Worm (Caenorhabditis elegans): ENCODE measurements around the gene fbxa-102.

fbxa-102 gene

DNA sequence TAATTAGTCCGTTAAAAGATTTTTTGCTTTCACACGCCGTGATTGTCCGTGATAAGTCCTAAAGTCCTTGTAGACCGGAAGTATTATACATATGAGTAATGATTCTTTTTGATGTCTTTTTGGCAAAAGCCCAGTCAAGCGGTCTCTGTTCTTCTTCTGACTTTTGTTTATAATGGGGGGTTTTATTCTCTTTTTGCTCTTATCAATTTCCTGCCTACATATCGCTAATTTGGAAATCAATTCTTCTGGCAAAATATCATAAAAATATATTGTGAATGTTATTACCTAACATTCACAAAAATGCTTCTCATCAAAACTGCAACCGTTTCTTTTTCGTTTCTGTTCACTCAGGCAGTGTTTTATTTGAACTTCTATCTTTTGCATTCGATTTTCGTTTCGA is 17.1 kb downstream of the fbxa-102 start, which contains the start of gene srbc-61 (continued):
- TF ChIP-seq let-526 (GFP tag; IDR thresholded peaks at IDR 0.05) (no peak), mes-4 (tag; optimal IDR thresholded peaks at IDR 0.05) (no peak)

DNA sequence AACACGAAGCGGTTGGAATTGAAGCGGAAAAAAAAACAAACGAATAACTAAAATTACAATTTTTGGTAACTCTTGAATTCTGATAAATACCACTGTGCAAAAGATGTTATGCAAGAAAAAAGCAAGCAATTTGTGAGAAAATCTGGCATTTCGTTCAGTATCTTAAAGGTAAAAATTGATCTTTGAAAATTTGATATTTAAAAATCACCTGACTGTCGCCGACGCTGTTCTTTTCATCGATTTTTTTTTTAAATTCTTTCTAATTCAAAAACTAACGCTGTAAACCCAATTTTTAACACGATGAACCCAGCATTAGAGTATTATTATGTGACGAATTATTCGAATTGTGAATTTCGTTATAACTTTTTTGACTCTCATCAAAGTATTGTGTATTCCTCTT is 19.9 kb downstream of the fbxa-102 start, which contains the start of gene srh-123:
TSS of gene srh-123 (plus strand) at position 301 of the 400 bp plus-strand sequence.
- no peak for TF ChIP-seq nhr-27 (tag; optimal IDR thresholded peaks at IDR 0.05)
- no peak for TF ChIP-seq attf-6 (GFP tag; IDR thresholded peaks at IDR 0.05)
- no peak for TF ChIP-seq him-1 (tag; optimal IDR thresholded peaks at IDR 0.05)
- no peak for TF ChIP-seq chd-7 (tag; optimal IDR thresholded peaks at IDR 0.05)
- TF ChIP-seq tlf-1 (GFP tag; optimal IDR thresholded peaks at IDR 0.05), result no peak
- TF ChIP-seq B0035.1 (tag; optimal IDR thresholded peaks at IDR 0.05), result no peak
- no peak for TF ChIP-seq F10E7.11 (tag; optimal IDR thresholded peaks at IDR 0.05)
- no peak for TF ChIP-seq T07F8.4 (tag; optimal IDR thresholded peaks at IDR 0.05)
- no peak for TF ChIP-seq gei-17 (GFP tag; optimal IDR thresholded peaks at IDR 0.05)
- no peak for TF ChIP-seq ztf-25 (GFP tag; IDR thresholded peaks at IDR 0.05)
- no peak for TF ChIP-seq die-1 (tag; optimal IDR thresholded peaks at IDR 0.05)
- no peak for TF ChIP-seq somi-1 (GFP tag; optimal IDR thresholded peaks at IDR 0.05)
- no peak for TF ChIP-seq lin-35 (GFP tag; optimal IDR thresholded peaks at IDR 0.05)
- no peak for TF ChIP-seq snpc-3.4 (tag; optimal IDR thresholded peaks at IDR 0.05)
- no peak for TF ChIP-seq snpc-1.3 (tag; optimal IDR thresholded peaks at IDR 0.05; ENCODE audit: insufficient read depth)
- no peak for TF ChIP-seq repo-1 (tag; optimal IDR thresholded peaks at IDR 0.05)
- TF ChIP-seq ZK185.1 (tag; optimal IDR thresholded peaks at IDR 0.05; ENCODE audit: poor library complexity, severe bottlenecking), result no peak

DNA sequence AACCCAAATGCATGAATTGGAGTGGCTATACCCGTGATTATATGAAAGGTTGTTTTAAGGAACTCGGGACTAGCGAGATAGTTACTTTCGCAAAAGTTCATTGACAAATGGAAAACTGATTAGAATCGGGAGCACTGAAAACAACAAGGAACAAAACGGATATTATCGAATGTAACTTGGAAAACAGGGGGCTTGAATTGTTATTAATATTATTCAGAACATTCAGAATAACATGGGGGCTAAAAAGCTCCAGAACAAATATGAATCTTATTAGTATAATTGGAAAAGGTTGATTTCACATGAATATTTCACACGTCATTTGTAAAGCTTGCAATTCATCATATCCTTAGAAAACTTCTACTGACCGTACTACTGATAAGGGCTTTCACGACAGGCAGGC is 22.1 kb downstream of the fbxa-102 start, which contains the start of gene srh-235:
TSS of gene srh-235 (minus strand) at position 101 of the 400 bp plus-strand sequence.
- TF ChIP-seq pbrm-1 (GFP tag; IDR thresholded peaks at IDR 0.05) (no peak), F10E7.11 (tag; optimal IDR thresholded peaks at IDR 0.05) (no peak), ama-1 (optimal IDR thresholded peaks at IDR 0.05) (no peak), ama-1 (GFP tag; optimal IDR thresholded peaks at IDR 0.05) (no peak), nhr-27 (tag; optimal IDR thresholded peaks at IDR 0.05) (no peak), dox-1 (GFP tag; IDR thresholded peaks at IDR 0.05) (no peak)

DNA sequence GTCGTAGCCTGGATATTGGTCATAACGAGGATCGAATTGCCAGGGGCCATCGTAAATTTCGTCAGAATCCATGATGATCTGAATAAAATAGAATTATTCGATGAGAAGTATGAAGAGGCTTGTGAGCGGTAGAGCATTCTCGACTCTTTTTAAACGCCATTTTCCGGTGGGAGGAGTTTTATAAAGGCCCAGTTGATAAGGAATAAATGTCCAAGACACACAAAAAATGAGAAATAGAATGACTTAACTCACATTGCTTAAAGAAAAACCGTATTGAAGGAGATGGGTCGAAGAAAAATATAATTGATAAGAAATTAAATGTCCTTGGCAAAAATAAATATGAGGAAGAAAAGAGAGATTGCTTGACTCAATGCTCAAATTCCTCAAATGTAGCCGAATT is 24.5 kb downstream of the fbxa-102 start, which contains the start of gene F20E11.17:
TSS of gene F20E11.17 (minus strand) at position 101 of the 400 bp plus-strand sequence.
- TF ChIP-seq ccch-3 (GFP tag; optimal IDR thresholded peaks at IDR 0.05) (no peak), cebp-1 (GFP tag; IDR thresholded peaks at IDR 0.05) (no peak), cebp-1 (tag; optimal IDR thresholded peaks at IDR 0.05) (no peak), zim-3 (tag; optimal IDR thresholded peaks at IDR 0.05) (no peak), bed-1 (GFP tag; IDR thresholded peaks at IDR 0.05) (no peak), mcd-1 (GFP tag; IDR thresholded peaks at IDR 0.05) (no peak), F33H1.4 (GFP tag; IDR thresholded peaks at IDR 0.05) (no peak), fkh-3 (tag; optimal IDR thresholded peaks at IDR 0.05) (no peak), ekl-4 (GFP tag; IDR thresholded peaks at IDR 0.05) (no peak), snpc-1.1 (tag; optimal IDR thresholded peaks at IDR 0.05; ENCODE audit: insufficient read depth) (no peak), F37B4.10 (GFP tag; IDR thresholded peaks at IDR 0.05) (no peak), F10E7.11 (tag; optimal IDR thresholded peaks at IDR 0.05) (no peak), sptf-2 (GFP tag; optimal IDR thresholded peaks at IDR 0.05) (no peak), ceh-91 (GFP tag; IDR thresholded peaks at IDR 0.05) (no peak), ama-1 (optimal IDR thresholded peaks at IDR 0.05) (no peak), ama-1 (GFP tag; optimal IDR thresholded peaks at IDR 0.05) (no peak), Y79H2A.3 (GFP tag; conservative IDR thresholded peaks at IDR 0.05) (no peak), K11D2.4 (GFP tag; IDR thresholded peaks at IDR 0.05) (no peak), aptf-3 (GFP tag; IDR thresholded peaks at IDR 0.05) (no peak), lin-40 (tag; optimal IDR thresholded peaks at IDR 0.05) (no peak), xnd-1 (tag; optimal IDR thresholded peaks at IDR 0.05) (no peak)

All from whole organism, young adult.